Worm (Caenorhabditis elegans): ENCODE measurements around the gene C36E8.6.

Gene C36E8.6

DNA sequence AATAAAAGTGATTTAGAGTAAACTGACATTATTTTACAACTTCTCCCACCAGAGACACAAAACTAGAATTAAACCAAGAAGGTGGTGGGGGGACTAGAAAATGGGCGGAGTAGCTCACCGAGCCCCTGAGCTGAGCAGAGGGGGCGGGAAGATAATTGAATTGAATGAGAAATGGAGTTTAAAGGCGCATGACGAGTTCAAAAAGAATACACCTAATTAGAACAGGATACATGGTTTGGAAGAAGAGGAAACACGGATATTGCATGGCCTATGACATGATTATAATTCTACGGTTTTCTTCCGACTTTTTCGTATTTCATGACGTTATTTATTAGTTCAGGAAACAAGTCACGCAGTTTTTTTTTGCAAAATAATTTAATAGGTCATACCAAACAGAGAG, 40.2 kb downstream of the C36E8.6 start, which contains the start of gene T02C12.5:
T02C12.5 (minus strand) TSS at position 101 of the 400 bp plus-strand sequence.
- TF ChIP-seq unc-42 (tag; optimal IDR thresholded peaks at IDR 0.05) (peak; percentile 90), ceh-34 (tag; optimal IDR thresholded peaks at IDR 0.05) (no peak)

DNA sequence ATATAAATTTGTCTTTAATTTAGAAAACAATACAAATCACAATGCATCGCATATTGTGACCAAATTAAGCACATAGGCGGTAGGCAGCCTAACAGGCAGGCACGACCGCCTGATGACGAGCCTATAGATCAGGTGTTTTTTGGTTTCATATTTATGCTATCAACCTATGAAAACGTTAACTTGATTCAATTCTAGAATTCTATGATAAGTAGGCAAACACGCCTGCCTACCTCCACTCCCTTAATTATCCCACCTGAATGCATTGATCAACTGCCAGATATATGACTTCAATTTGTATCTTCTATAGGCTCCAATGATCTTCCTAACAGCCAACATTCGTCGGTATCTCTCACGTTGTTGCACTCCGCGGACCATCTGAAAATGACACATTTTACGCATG, 43.0 kb downstream of the C36E8.6 start:
- no peak for TF ChIP-seq dve-1 (tag; optimal IDR thresholded peaks at IDR 0.05)
- no peak for TF ChIP-seq pat-9 (tag; optimal IDR thresholded peaks at IDR 0.05)
- TF ChIP-seq nfya-1 (tag; optimal IDR thresholded peaks at IDR 0.05), result no peak
- TF ChIP-seq elt-2 (tag; optimal IDR thresholded peaks at IDR 0.05), result no peak
- no peak for TF ChIP-seq gmeb-2 (tag; optimal IDR thresholded peaks at IDR 0.05)
- TF ChIP-seq ceh-45 (GFP tag; IDR thresholded peaks at IDR 0.05), result no peak
- TF ChIP-seq unc-55 (GFP tag; optimal IDR thresholded peaks at IDR 0.05), result no peak
- no peak for TF ChIP-seq sox-4 (tag; optimal IDR thresholded peaks at IDR 0.05)
- TF ChIP-seq T23F11.4 (GFP tag; optimal IDR thresholded peaks at IDR 0.05), result no peak
- no peak for TF ChIP-seq elt-4 (tag; optimal IDR thresholded peaks at IDR 0.05)
- TF ChIP-seq che-1 (tag; optimal IDR thresholded peaks at IDR 0.05), result no peak
- no peak for TF ChIP-seq ceh-14 (tag; optimal IDR thresholded peaks at IDR 0.05)
- TF ChIP-seq hlh-13 (GFP tag; optimal IDR thresholded peaks at IDR 0.05), result no peak

DNA sequence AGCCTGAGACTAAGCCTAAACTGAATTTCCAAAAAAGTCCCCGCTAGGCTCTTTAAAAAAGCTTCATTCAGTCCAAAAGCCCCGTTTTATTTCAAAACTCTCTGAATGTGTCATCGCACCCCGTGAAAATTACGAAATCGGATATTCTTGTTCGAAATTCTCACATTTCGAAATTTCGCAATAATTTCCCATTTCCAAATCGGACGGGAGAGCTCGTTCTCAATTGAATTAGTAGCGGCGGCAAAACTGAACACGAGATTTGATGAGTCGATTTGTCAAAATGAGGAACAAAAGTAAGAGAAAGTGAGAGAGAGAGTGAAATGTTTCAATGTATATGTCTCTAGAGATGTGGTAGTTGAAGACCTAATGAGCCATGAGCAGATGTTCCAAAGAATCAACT, 47.1 kb downstream of the C36E8.6 start:
- no peak for TF ChIP-seq ceh-14 (tag; optimal IDR thresholded peaks at IDR 0.05)
- TF ChIP-seq unc-55 (GFP tag; optimal IDR thresholded peaks at IDR 0.05), result peak; percentile 37
- TF ChIP-seq ceh-30 (tag; optimal IDR thresholded peaks at IDR 0.05), result no peak
- peak; percentile 70 for TF ChIP-seq unc-42 (tag; optimal IDR thresholded peaks at IDR 0.05)

DNA sequence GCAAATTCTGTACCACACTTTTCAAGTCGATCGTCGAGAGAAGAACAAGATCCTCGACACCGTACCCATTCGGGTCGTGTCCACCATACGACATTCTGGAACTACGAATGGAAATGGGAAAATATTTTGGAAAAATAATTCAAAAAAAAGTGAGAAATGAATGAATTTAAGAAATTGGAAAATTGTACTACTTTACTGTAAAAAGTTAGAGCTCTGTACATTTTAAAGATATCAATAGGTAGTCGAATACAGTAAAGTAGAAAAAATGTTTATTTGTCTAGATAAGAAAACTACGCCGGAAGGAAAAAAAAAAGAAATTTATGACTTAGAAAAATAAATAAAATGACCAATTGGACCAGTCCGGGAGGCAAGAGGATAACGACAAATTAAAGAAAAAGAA, 48.9 kb downstream of the C36E8.6 start, which contains the start of gene hum-5:
hum-5 (minus strand) TSS at position 101 of the 400 bp plus-strand sequence.
- TF ChIP-seq sdc-2 (tag; optimal IDR thresholded peaks at IDR 0.05), result no peak
- TF ChIP-seq sox-4 (tag; optimal IDR thresholded peaks at IDR 0.05), result no peak
- TF ChIP-seq npax-4 (tag; optimal IDR thresholded peaks at IDR 0.05), result no peak
- TF ChIP-seq odd-2 (tag; optimal IDR thresholded peaks at IDR 0.05), result no peak
- TF ChIP-seq ceh-24 (tag; optimal IDR thresholded peaks at IDR 0.05), result no peak
- TF ChIP-seq ceh-48 (tag; optimal IDR thresholded peaks at IDR 0.05), result no peak
- no peak for TF ChIP-seq ama-1 (optimal IDR thresholded peaks at IDR 0.05)
- TF ChIP-seq unc-42 (tag; optimal IDR thresholded peaks at IDR 0.05), result no peak
- no peak for TF ChIP-seq hlh-15 (tag; optimal IDR thresholded peaks at IDR 0.05)
- no peak for TF ChIP-seq ceh-2 (tag; optimal IDR thresholded peaks at IDR 0.05)
- no peak for TF ChIP-seq fkh-6 (tag; optimal IDR thresholded peaks at IDR 0.05)
- TF ChIP-seq dmd-4 (tag; optimal IDR thresholded peaks at IDR 0.05; ENCODE audit: borderline replicate concordance), result no peak
- TF ChIP-seq nhr-232 (tag; optimal IDR thresholded peaks at IDR 0.05), result no peak
- TF ChIP-seq pat-9 (tag; optimal IDR thresholded peaks at IDR 0.05), result no peak
- no peak for TF ChIP-seq ahr-1 (tag; optimal IDR thresholded peaks at IDR 0.05)
- no peak for TF ChIP-seq F13H6.1 (tag; optimal IDR thresholded peaks at IDR 0.05)
- no peak for TF ChIP-seq pros-1 (tag; optimal IDR thresholded peaks at IDR 0.05)
- TF ChIP-seq hlh-6 (tag; optimal IDR thresholded peaks at IDR 0.05), result no peak
- TF ChIP-seq ets-4 (tag; optimal IDR thresholded peaks at IDR 0.05), result no peak

DNA sequence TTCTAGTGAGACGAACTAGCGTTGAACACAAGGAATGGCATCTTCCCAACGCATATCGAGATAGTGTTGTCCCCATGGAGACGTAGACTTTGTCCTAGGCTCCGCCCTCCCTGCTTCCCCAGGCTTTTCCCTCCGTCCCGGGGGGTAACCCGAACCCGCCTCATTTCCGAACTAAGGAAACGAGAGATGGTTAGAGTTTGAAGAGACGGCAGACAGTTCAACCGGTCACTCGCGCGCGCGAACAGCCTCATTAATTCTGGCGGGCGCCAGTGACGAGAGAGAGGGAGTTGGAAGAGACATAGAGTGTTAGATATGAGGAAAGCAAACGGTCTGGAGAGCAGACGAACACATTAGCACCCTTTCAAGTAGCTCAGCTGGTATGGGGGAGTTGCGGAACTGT, 49.5 kb downstream of the C36E8.6 start:
- TF ChIP-seq ceh-31 (tag; optimal IDR thresholded peaks at IDR 0.05), result peak; percentile 44
- peak; percentile 28 for TF ChIP-seq syd-9 (tag; optimal IDR thresholded peaks at IDR 0.05)
- no peak for TF ChIP-seq mec-3 (tag; optimal IDR thresholded peaks at IDR 0.05; ENCODE audit: borderline replicate concordance)
- peak; percentile 33 for TF ChIP-seq ref-2 (tag; optimal IDR thresholded peaks at IDR 0.05)
- TF ChIP-seq ama-1 (optimal IDR thresholded peaks at IDR 0.05), result no peak
- no peak for TF ChIP-seq ttx-3 (tag; optimal IDR thresholded peaks at IDR 0.05)
- TF ChIP-seq ets-4 (tag; optimal IDR thresholded peaks at IDR 0.05), result peak; percentile 3
- TF ChIP-seq tbx-2 (tag; optimal IDR thresholded peaks at IDR 0.05), result peak; percentile 51
- no peak for TF ChIP-seq tbx-7 (tag; optimal IDR thresholded peaks at IDR 0.05)
- peak; percentile 42 for TF ChIP-seq ceh-14 (tag; optimal IDR thresholded peaks at IDR 0.05)
- TF ChIP-seq hlh-6 (tag; optimal IDR thresholded peaks at IDR 0.05), result no peak
- TF ChIP-seq C08G9.2 (tag; optimal IDR thresholded peaks at IDR 0.05), result peak; percentile 29
- no peak for TF ChIP-seq unc-86 (tag; optimal IDR thresholded peaks at IDR 0.05)
- TF ChIP-seq ceh-19 (GFP tag; optimal IDR thresholded peaks at IDR 0.05), result peak; percentile 22
- peak; percentile 91 for TF ChIP-seq ceh-34 (tag; optimal IDR thresholded peaks at IDR 0.05)
- no peak for TF ChIP-seq dmd-4 (tag; optimal IDR thresholded peaks at IDR 0.05; ENCODE audit: borderline replicate concordance)
- TF ChIP-seq ceh-2 (tag; optimal IDR thresholded peaks at IDR 0.05), result peak; percentile 29
- no peak for TF ChIP-seq pqm-1 (tag; optimal IDR thresholded peaks at IDR 0.05)
- peak; percentile 32 for TF ChIP-seq unc-42 (tag; optimal IDR thresholded peaks at IDR 0.05)
- no peak for TF ChIP-seq ceh-48 (tag; optimal IDR thresholded peaks at IDR 0.05)
- peak; percentile 31 for TF ChIP-seq pros-1 (tag; optimal IDR thresholded peaks at IDR 0.05)
- no peak for TF ChIP-seq sox-2 (GFP tag; IDR thresholded peaks at IDR 0.05)
- TF ChIP-seq K02D7.2 (tag; optimal IDR thresholded peaks at IDR 0.05), result no peak
- no peak for TF ChIP-seq sox-4 (tag; optimal IDR thresholded peaks at IDR 0.05)
